Worm (Caenorhabditis elegans): ENCODE results near the gene T26C5.5.

T26C5.5 gene

DNA sequence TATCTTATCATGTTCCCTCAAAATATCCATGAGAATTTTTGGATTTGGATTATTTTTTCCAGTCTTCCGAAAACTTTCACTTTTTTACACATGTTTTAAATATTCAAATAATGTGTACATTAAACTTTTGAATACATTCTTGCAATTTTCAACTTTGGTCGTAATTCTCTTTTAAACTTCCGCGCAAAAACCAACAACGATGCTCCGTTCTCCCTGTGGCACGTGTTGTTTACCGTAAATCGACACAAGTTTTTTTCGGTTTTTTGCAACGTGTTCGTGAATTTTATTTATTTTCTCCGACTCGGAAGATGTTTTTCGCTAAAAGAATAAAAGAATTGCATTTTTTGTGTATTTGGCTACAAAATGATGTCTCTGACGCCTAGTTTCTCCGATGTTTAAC, 3.7 kb downstream of the T26C5.5 start:
- no peak for TF ChIP-seq ceh-45 (GFP tag; IDR thresholded peaks at IDR 0.05)
- TF ChIP-seq ceh-48 (tag; optimal IDR thresholded peaks at IDR 0.05): no peak
- TF ChIP-seq ceh-18 (tag; optimal IDR thresholded peaks at IDR 0.05): no peak
- no peak for TF ChIP-seq fax-1 (tag; optimal IDR thresholded peaks at IDR 0.05)
- TF ChIP-seq ama-1 (optimal IDR thresholded peaks at IDR 0.05): no peak

DNA sequence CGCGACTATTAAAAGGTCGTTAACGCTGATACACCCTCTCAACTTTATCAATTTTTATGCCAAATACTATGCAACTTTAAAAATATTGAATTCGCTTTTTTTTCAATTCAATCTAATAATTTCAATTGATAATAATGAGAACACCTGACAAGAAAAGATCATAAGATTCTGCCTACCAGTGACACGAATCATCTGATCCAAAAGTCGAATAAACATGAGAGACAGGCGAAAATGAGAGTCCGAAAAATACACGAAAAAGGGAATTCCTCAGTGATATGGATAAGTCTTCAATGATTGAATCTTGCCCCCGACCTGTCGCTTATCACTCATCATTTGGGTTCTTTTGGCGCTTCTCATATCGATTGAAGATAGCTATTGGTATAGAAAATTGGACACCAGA, 4.9 kb downstream of the T26C5.5 start:
- TF ChIP-seq zip-5 (tag; optimal IDR thresholded peaks at IDR 0.05) (no peak), pha-4 (tag; optimal IDR thresholded peaks at IDR 0.05) (no peak), elt-4 (tag; optimal IDR thresholded peaks at IDR 0.05) (no peak), elt-2 (tag; optimal IDR thresholded peaks at IDR 0.05) (no peak), nhr-232 (tag; optimal IDR thresholded peaks at IDR 0.05) (no peak), rnt-1 (tag; optimal IDR thresholded peaks at IDR 0.05) (no peak), lim-6 (tag; optimal IDR thresholded peaks at IDR 0.05) (no peak), fkh-6 (tag; optimal IDR thresholded peaks at IDR 0.05) (no peak), nhr-11 (tag; optimal IDR thresholded peaks at IDR 0.05) (no peak), ceh-14 (tag; optimal IDR thresholded peaks at IDR 0.05) (no peak), madf-2 (tag; optimal IDR thresholded peaks at IDR 0.05) (no peak), fax-1 (tag; optimal IDR thresholded peaks at IDR 0.05) (no peak), sox-4 (tag; optimal IDR thresholded peaks at IDR 0.05) (no peak), hlh-13 (GFP tag; optimal IDR thresholded peaks at IDR 0.05) (no peak), pat-9 (tag; optimal IDR thresholded peaks at IDR 0.05) (no peak)

DNA sequence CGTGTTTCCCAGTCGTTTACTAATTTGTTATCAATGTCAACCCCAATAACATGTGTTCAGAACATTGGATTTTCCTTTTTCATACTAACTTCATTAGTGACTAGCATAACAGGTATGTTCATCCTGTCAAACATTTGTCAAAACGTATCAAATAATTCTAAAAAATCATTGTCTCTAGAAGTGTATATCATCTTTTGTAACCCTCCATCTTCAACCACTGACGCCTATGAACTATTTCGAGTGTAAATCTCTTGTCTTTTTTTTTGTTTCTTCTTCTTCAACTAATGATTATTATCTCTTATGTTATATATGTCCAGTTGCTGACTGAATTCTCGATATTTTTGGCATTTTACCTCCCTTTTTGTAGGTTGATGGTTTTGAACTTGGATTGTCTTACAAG, 8.8 kb downstream of the T26C5.5 start:
- TF ChIP-seq odd-2 (tag; optimal IDR thresholded peaks at IDR 0.05) (no peak), fkh-10 (GFP tag; optimal IDR thresholded peaks at IDR 0.05) (no peak), ceh-30 (tag; optimal IDR thresholded peaks at IDR 0.05) (no peak), elt-2 (tag; optimal IDR thresholded peaks at IDR 0.05) (no peak), ceh-45 (GFP tag; IDR thresholded peaks at IDR 0.05) (no peak), pros-1 (tag; optimal IDR thresholded peaks at IDR 0.05) (no peak), ceh-24 (tag; optimal IDR thresholded peaks at IDR 0.05) (no peak), tbx-2 (tag; optimal IDR thresholded peaks at IDR 0.05) (no peak), ceh-6 (GFP tag; optimal IDR thresholded peaks at IDR 0.05) (no peak), hlh-6 (tag; optimal IDR thresholded peaks at IDR 0.05) (no peak), ceh-14 (tag; optimal IDR thresholded peaks at IDR 0.05) (no peak), nfya-1 (tag; optimal IDR thresholded peaks at IDR 0.05) (no peak), gmeb-2 (tag; optimal IDR thresholded peaks at IDR 0.05) (no peak)

DNA sequence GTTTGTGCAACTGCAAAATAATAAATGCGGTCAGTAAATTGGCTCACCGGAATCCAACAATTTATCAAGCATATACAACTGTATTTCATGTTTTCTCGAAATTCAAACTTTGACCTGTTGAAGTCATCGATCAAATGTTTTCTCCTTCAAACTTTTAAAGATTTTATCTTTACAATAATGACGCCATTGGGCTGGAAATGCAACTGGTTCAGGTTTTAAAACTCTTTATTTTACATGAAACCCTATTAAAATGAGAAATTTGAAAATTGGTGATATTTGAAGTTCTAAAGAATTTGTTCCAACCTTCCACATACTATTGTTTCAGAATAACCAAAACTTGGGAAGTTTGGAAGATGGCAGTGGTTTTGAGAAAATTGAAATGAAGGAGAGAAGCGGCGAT, 9.6 kb downstream of the T26C5.5 start:
- TF ChIP-seq ceh-18 (tag; optimal IDR thresholded peaks at IDR 0.05) (no peak), pros-1 (tag; optimal IDR thresholded peaks at IDR 0.05) (no peak), hlh-13 (GFP tag; optimal IDR thresholded peaks at IDR 0.05) (no peak), ama-1 (optimal IDR thresholded peaks at IDR 0.05) (no peak), hlh-30 (tag; optimal IDR thresholded peaks at IDR 0.05; ENCODE audit: insufficient read depth) (no peak), unc-42 (tag; optimal IDR thresholded peaks at IDR 0.05) (no peak), fkh-10 (GFP tag; optimal IDR thresholded peaks at IDR 0.05) (no peak)

DNA sequence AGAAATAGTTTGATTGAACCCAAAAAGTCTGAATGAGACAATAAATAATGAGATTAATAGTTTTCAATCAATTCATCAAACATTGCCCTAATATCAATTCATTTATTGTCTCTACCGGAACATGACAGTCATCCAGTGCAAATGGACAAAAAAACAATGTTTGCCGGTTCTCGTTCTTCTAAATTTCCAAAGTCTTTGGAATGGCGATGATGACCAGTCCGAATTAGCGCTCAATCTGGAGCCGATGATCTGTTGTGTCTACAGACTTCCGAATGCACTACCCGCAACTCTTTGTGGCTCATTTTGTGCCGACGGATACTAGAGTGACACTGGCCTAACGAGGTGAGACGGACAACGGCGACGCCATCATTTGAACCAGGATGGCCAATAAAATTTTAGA, 10.3 kb downstream of the T26C5.5 start, which contains the start of gene T26C5.3:
TSS of gene T26C5.3 (plus strand) at position 301 of the 400 bp plus-strand sequence.
- TF ChIP-seq pag-3 (tag; optimal IDR thresholded peaks at IDR 0.05; ENCODE audit: borderline replicate concordance) (no peak), fkh-6 (tag; optimal IDR thresholded peaks at IDR 0.05) (no peak), ttx-3 (tag; optimal IDR thresholded peaks at IDR 0.05) (no peak), ceh-30 (tag; optimal IDR thresholded peaks at IDR 0.05) (no peak), lim-6 (tag; optimal IDR thresholded peaks at IDR 0.05) (no peak), ceh-2 (tag; optimal IDR thresholded peaks at IDR 0.05) (no peak), rnt-1 (tag; optimal IDR thresholded peaks at IDR 0.05) (no peak), pat-9 (tag; optimal IDR thresholded peaks at IDR 0.05) (no peak), ceh-31 (tag; optimal IDR thresholded peaks at IDR 0.05) (no peak)
